Fruit fly (Drosophila melanogaster): ENCODE data around the gene Cpr30B.

dm6 chr2L:9509653-9510052 is 33.0 kb upstream of the Cpr30B start:
- TF ChIP-seq CG34367 (tag; optimal IDR thresholded peaks at IDR 0.05): no peak
- no peak for TF ChIP-seq Pif1B (GFP tag; optimal IDR thresholded peaks at IDR 0.05)
- TF ChIP-seq EcR (GFP tag; optimal IDR thresholded peaks at IDR 0.05): no peak
- TF ChIP-seq CG10348 (GFP tag; IDR thresholded peaks at IDR 0.05): no peak
- no peak for TF ChIP-seq CG32121 (GFP tag; IDR thresholded peaks at IDR 0.05)

Measured in whole organism, pupa.